Fruit fly (Drosophila melanogaster): Measurements from ENCODE around the gene Ugt303B1.

Ugt303B1 gene

DNA sequence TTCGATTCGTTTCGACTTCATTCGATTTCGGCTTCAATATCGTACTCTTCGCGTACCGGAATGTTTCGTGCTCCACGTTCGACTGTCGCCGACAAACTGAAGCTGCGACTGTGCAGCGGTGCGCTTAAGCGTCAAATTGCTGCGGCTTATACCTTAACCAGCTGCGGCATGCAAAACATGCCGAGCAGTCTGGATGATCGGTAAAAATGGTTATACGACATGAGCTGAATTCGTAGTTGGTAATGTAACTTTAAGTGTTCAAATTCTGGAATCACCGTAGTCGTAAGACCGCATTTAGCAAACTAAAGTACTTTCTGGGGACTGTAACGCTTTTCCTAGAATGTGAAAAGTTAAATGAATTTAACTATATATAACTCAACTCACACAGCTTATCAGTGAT is 5.6 kb downstream of the Ugt303B1 start, which contains the start of gene CG10175:
Gene CG10175, minus strand, starts transcription at position 101 of the 400 bp plus-strand sequence.
- TF ChIP-seq Eip78C (GFP tag) (peak; percentile 62), CG32006 (GFP tag; optimal IDR thresholded peaks at IDR 0.05) (peak; percentile 16), CG10631 (GFP tag; optimal IDR thresholded peaks at IDR 0.05) (no peak)

DNA sequence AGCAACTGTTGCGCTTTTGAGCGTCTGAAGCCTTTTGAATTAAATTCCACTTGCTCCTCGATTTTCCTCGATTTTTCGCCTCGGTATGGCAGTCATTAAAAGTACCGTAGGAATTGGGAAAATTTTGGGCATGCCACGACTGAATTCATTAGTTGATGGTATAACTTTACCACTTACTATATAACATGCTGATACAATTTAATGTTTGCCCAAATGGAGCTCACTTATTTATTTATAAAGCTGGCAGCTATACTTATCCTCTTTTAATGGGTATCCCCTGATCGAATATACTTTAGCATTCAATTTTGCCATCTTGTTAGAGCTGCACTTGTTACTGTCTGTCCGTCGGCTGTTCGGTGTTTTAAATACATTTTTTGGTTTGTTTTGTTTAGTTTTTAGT is 9.1 kb downstream of the Ugt303B1 start:
- TF ChIP-seq eg (GFP tag; IDR thresholded peaks at IDR 0.05) (peak; percentile 68), CG1621 (tag; optimal IDR thresholded peaks at IDR 0.05) (no peak), Lpt (GFP tag; optimal IDR thresholded peaks at IDR 0.05) (peak; percentile 26), CG6808 (GFP tag; optimal IDR thresholded peaks at IDR 0.05) (no peak), fd59A (GFP tag; optimal IDR thresholded peaks at IDR 0.05) (no peak), CG3032 (tag; optimal IDR thresholded peaks at IDR 0.05) (no peak), CG11762 (GFP tag; optimal IDR thresholded peaks at IDR 0.05; ENCODE audit: insufficient read depth) (no peak), lz (GFP tag; optimal IDR thresholded peaks at IDR 0.05) (no peak), achi (GFP tag; optimal IDR thresholded peaks at IDR 0.05) (no peak), Sox14 (GFP tag; optimal IDR thresholded peaks at IDR 0.05) (no peak), ss (GFP tag; optimal IDR thresholded peaks at IDR 0.05) (no peak), cyc (GFP tag; optimal IDR thresholded peaks at IDR 0.05) (no peak), Eip93F (GFP tag; optimal IDR thresholded peaks at IDR 0.05) (no peak), Sox15 (GFP tag; optimal IDR thresholded peaks at IDR 0.05) (no peak), net (GFP tag; optimal IDR thresholded peaks at IDR 0.05) (no peak), Hr4 (GFP tag; optimal IDR thresholded peaks at IDR 0.05) (peak; percentile 73), Ets96B (tag; optimal IDR thresholded peaks at IDR 0.05) (no peak), CG32006 (GFP tag; optimal IDR thresholded peaks at IDR 0.05) (peak; percentile 69), Met (GFP tag; optimal IDR thresholded peaks at IDR 0.05) (no peak), CG31627 (GFP tag; optimal IDR thresholded peaks at IDR 0.05) (no peak), acj6 (GFP tag; optimal IDR thresholded peaks at IDR 0.05) (no peak), CG8319 (GFP tag; optimal IDR thresholded peaks at IDR 0.05) (no peak), CG15336 (GFP tag; IDR thresholded peaks at IDR 0.05) (peak; percentile 77), CG7368 (GFP tag; optimal IDR thresholded peaks at IDR 0.05) (no peak), svp (GFP tag) (no peak), Sox102F (GFP tag; optimal IDR thresholded peaks at IDR 0.05) (no peak), Smox (GFP tag; optimal IDR thresholded peaks at IDR 0.05) (no peak), CG11294 (GFP tag; IDR thresholded peaks at IDR 0.05) (0 out of 2 replicates have a peak, but pooled peaks have one; percentile 23), CG8119 (GFP tag; IDR thresholded peaks at IDR 0.05) (peak; percentile 68; the same call in 2 of the 3 replicates), CG10631 (GFP tag; optimal IDR thresholded peaks at IDR 0.05) (no peak), pdm3 (GFP tag; optimal IDR thresholded peaks at IDR 0.05) (peak; percentile 26), CG6792 (GFP tag; optimal IDR thresholded peaks at IDR 0.05) (no peak), Eip78C (GFP tag) (peak; percentile 56), OdsH (GFP tag; optimal IDR thresholded peaks at IDR 0.05) (peak; percentile 22), CG34406 (GFP tag; optimal IDR thresholded peaks at IDR 0.05) (no peak), CG8632 (GFP tag; optimal IDR thresholded peaks at IDR 0.05) (no peak), CG6276 (GFP tag; optimal IDR thresholded peaks at IDR 0.05) (peak; percentile 62), CG9139 (GFP tag; optimal IDR thresholded peaks at IDR 0.05) (no peak)

DNA sequence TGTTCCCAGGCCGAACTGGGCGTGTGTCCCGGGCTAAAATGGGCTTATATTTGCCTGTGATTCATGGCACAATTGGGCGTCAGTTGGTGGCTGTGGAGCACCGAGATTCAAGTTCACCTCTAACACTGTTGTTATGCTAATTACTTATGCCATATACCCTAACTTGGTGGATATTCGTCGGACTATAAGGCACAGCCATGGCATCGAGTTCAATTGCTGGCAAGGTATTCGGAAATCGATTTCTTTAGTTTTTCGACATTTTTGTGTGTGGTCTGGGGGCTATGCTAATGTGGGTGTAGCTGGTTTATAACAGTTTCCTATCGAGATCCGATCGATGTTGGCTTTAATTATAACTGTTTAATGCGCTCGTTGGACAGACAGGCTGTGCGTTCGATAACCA is 10.4 kb downstream of the Ugt303B1 start:
- TF ChIP-seq CG32006 (GFP tag; optimal IDR thresholded peaks at IDR 0.05) (no peak), acj6 (GFP tag; optimal IDR thresholded peaks at IDR 0.05) (no peak), pdm3 (GFP tag; optimal IDR thresholded peaks at IDR 0.05) (no peak), topi (GFP tag; optimal IDR thresholded peaks at IDR 0.05) (no peak), CG11762 (GFP tag; optimal IDR thresholded peaks at IDR 0.05; ENCODE audit: insufficient read depth) (no peak), svp (GFP tag) (no peak), CG8632 (GFP tag; optimal IDR thresholded peaks at IDR 0.05) (no peak), CG9139 (GFP tag; optimal IDR thresholded peaks at IDR 0.05) (no peak), CG10631 (GFP tag; optimal IDR thresholded peaks at IDR 0.05) (no peak)

All from whole organism, prepupa.